Fruit fly (Drosophila melanogaster) whole organism, embryonic: ENCODE measurements around the gene CG11791.

Experiments
- Atf6 ChIP-seq: fragments of 200-800 bp; sonication (Bioruptor generic); IDR thresholded peaks from 2 replicates; pipeline ENCODE4 v1.3.6; 2022; ENCODE audit warnings: missing biosample characterization, missing genetic modification characterization
- Bgb ChIP-seq: fragments of 200-800 bp; sonication (Bioruptor generic); IDR thresholded peaks from 2 replicates; pipeline ENCODE4 v1.3.6; 2022; ENCODE audit warnings: missing biosample characterization, missing genetic modification characterization; ENCODE audit not compliant: partially characterized antibody
- Blimp-1 ChIP-seq: fragments of 200-800 bp; sonication (Bioruptor generic); optimal IDR thresholded peaks from 3 replicates; lab custom pipeline; 2018; ENCODE audit warnings: missing biosample characterization, missing genetic modification characterization, mild to moderate bottlenecking, moderate library complexity, missing genetic modification reagents
- CG10431 ChIP-seq: fragments of 200-800 bp; sonication (Bioruptor generic); optimal IDR thresholded peaks from 3 replicates; lab custom pipeline; 2018; ENCODE audit warnings: missing biosample characterization, mild to moderate bottlenecking, missing genetic modification characterization
- CG12769 ChIP-seq: fragments of 200-800 bp; sonication (Bioruptor generic); optimal IDR thresholded peaks from 2 replicates; lab custom pipeline; 2019; ENCODE audit warnings: missing biosample characterization, mild to moderate bottlenecking, missing genetic modification characterization, moderate library complexity
- CG12942 ChIP-seq: fragments of 200-800 bp; sonication (Bioruptor generic); optimal IDR thresholded peaks from 3 replicates; lab custom pipeline; 2016; ENCODE audit warnings: missing biosample characterization, missing genetic modification characterization
- CG13296 ChIP-seq: fragments of 200-800 bp; sonication (Bioruptor generic); optimal IDR thresholded peaks from 3 replicates; lab custom pipeline; 2018; ENCODE audit warnings: missing biosample characterization, mild to moderate bottlenecking, missing genetic modification characterization
- CG13775 ChIP-seq: fragments of 200-800 bp; sonication (Bioruptor generic); optimal IDR thresholded peaks from 3 replicates; lab custom pipeline; 2017; ENCODE audit warnings: missing biosample characterization, mild to moderate bottlenecking, missing genetic modification characterization
- CG14014 ChIP-seq: fragments of 200-800 bp; sonication (Bioruptor generic); IDR thresholded peaks from 2 replicates; pipeline ENCODE4 v1.3.6; 2022; ENCODE audit warnings: missing biosample characterization, missing genetic modification characterization
- CG14441 ChIP-seq: fragments of 200-800 bp; sonication (Bioruptor generic); IDR thresholded peaks from 2 replicates; pipeline ENCODE4 v1.3.6; 2022; ENCODE audit warnings: missing biosample characterization, missing genetic modification characterization
- CG1529 ChIP-seq: fragments of 200-800 bp; sonication (Bioruptor generic); optimal IDR thresholded peaks from 3 replicates; lab custom pipeline; 2018; ENCODE audit warnings: missing biosample characterization, missing genetic modification characterization
- CG15601 ChIP-seq: fragments of 200-800 bp; sonication (Bioruptor generic); optimal IDR thresholded peaks from 3 replicates; lab custom pipeline; 2019; ENCODE audit warnings: missing biosample characterization, mild to moderate bottlenecking, missing genetic modification characterization, moderate library complexity
- CG1603 ChIP-seq: fragments of 200-800 bp; sonication (Bioruptor generic); optimal IDR thresholded peaks from 2 replicates; lab custom pipeline; 2019; ENCODE audit warnings: missing biosample characterization, mild to moderate bottlenecking, missing genetic modification characterization, moderate library complexity
- CG17612 ChIP-seq: fragments of 200-800 bp; sonication (Bioruptor generic); IDR thresholded peaks from 2 replicates; pipeline ENCODE4 v1.3.6; 2022; ENCODE audit warnings: missing biosample characterization, missing genetic modification characterization
- CG18599 ChIP-seq: fragments of 200-800 bp; sonication (Bioruptor generic); optimal IDR thresholded peaks from 3 replicates; lab custom pipeline; 2017; ENCODE audit warnings: missing biosample characterization, missing genetic modification characterization, mild to moderate bottlenecking, moderate library complexity, missing genetic modification reagents
- CG30403 ChIP-seq: fragments of 200-800 bp; sonication (Bioruptor generic); optimal IDR thresholded peaks from 3 replicates; lab custom pipeline; 2016; ENCODE audit warnings: missing biosample characterization, missing genetic modification characterization
- CG3163 ChIP-seq: fragments of 200-800 bp; sonication (Bioruptor generic); optimal IDR thresholded peaks from 3 replicates; lab custom pipeline; 2016; ENCODE audit warnings: missing biosample characterization, missing genetic modification characterization
- CG32532 ChIP-seq: fragments of 200-800 bp; sonication (Bioruptor generic); IDR thresholded peaks from 2 replicates; pipeline ENCODE4 v1.3.6; 2022; ENCODE audit warnings: missing biosample characterization, missing genetic modification characterization
- CG3995 ChIP-seq: fragments of 200-800 bp; sonication (Bioruptor generic); optimal IDR thresholded peaks from 3 replicates; lab custom pipeline; 2016; ENCODE audit warnings: missing biosample characterization, missing genetic modification characterization
- CG8359 ChIP-seq: fragments of 200-800 bp; sonication (Bioruptor generic); optimal IDR thresholded peaks from 2 replicates; lab custom pipeline; 2017; ENCODE audit warnings: missing biosample characterization, mild to moderate bottlenecking, missing genetic modification characterization, borderline replicate concordance
- CG8924 ChIP-seq: fragments of 200-800 bp; optimal IDR thresholded peaks from 3 replicates; lab custom pipeline; 2019; ENCODE audit warnings: missing biosample characterization, mild to moderate bottlenecking, missing genetic modification characterization, moderate library complexity
- CG9215 ChIP-seq: fragments of 200-800 bp; sonication (Bioruptor generic); IDR thresholded peaks from 2 replicates; pipeline ENCODE4 v1.3.6; 2022; ENCODE audit warnings: missing biosample characterization, missing genetic modification characterization
- Dbx ChIP-seq: fragments of 200-800 bp; sonication (Bioruptor generic); IDR thresholded peaks from 3 replicates; pipeline ENCODE4 v1.3.6; 2022; ENCODE audit warnings: missing biosample characterization, missing genetic modification characterization
- Dll ChIP-seq: fragments of 200-800 bp; sonication (Bioruptor generic); IDR thresholded peaks from 4 replicates; pipeline ENCODE4 v1.3.6; 2022; ENCODE audit warnings: missing biosample characterization, missing genetic modification characterization; ENCODE audit not compliant: partially characterized antibody
- Elba2 ChIP-seq: fragments of 200-800 bp; sonication (Bioruptor generic); optimal IDR thresholded peaks from 3 replicates; lab custom pipeline; 2016; ENCODE audit warnings: missing biosample characterization, missing genetic modification characterization
- Fer3 ChIP-seq: fragments of 200-800 bp; sonication (Bioruptor generic); optimal IDR thresholded peaks from 2 replicates; lab custom pipeline; 2018; ENCODE audit warnings: missing biosample characterization, mild to moderate bottlenecking, missing genetic modification characterization, moderate library complexity
- Hmr ChIP-seq: fragments of 200-800 bp; sonication (Bioruptor generic); optimal IDR thresholded peaks from 3 replicates; lab custom pipeline; 2017; ENCODE audit warnings: mild to moderate bottlenecking, missing biosample characterization, missing genetic modification reagents, missing genetic modification characterization
- Hsf ChIP-seq: fragments of 200-800 bp; sonication (Bioruptor generic); optimal IDR thresholded peaks from 3 replicates; lab custom pipeline; 2016; ENCODE audit warnings: missing biosample characterization, missing genetic modification characterization
- Lpt ChIP-seq: fragments of >200 bp; optimal IDR thresholded peaks from 2 replicates; lab custom pipeline; 2018; ENCODE audit warnings: missing biosample characterization, missing genetic modification characterization
- Mes4 ChIP-seq: fragments of 200-800 bp; sonication (Bioruptor generic); optimal IDR thresholded peaks from 2 replicates; lab custom pipeline; 2016; ENCODE audit warnings: missing biosample characterization, missing genetic modification characterization
- Neu2 ChIP-seq: fragments of 200-800 bp; sonication (Bioruptor generic); optimal IDR thresholded peaks from 3 replicates; lab custom pipeline; 2016; ENCODE audit warnings: missing biosample characterization, missing genetic modification characterization, borderline replicate concordance
- chinmo ChIP-seq: fragments of 200-800 bp; sonication (Bioruptor generic); IDR thresholded peaks from 4 replicates; pipeline ENCODE4 v1.3.6; 2022; ENCODE audit warnings: missing biosample characterization, missing genetic modification characterization; ENCODE audit not compliant: partially characterized antibody
- croc ChIP-seq: fragments of 200-800 bp; sonication (Bioruptor generic); conservative IDR thresholded peaks from 3 replicates; pipeline ENCODE4 v1.3.6; 2022; ENCODE audit warnings: missing biosample characterization, missing genetic modification characterization
- crol ChIP-seq: fragments of 200-800 bp; sonication (Bioruptor generic); IDR thresholded peaks from 2 replicates; pipeline ENCODE4 v1.3.6; 2022; ENCODE audit warnings: missing biosample characterization, missing genetic modification characterization
- cwo ChIP-seq: fragments of 200-800 bp; sonication (Bioruptor generic); optimal IDR thresholded peaks from 3 replicates; lab custom pipeline; 2017; ENCODE audit warnings: missing biosample characterization, missing genetic modification characterization, mild to moderate bottlenecking, moderate library complexity, missing genetic modification reagents
- dmrt11E ChIP-seq: fragments of 200-800 bp; sonication (Bioruptor generic); optimal IDR thresholded peaks from 3 replicates; lab custom pipeline; 2018; ENCODE audit warnings: missing biosample characterization, mild to moderate bottlenecking, missing genetic modification characterization, moderate library complexity
- fd96Cb ChIP-seq: fragments of 200-800 bp; sonication (Bioruptor generic); optimal IDR thresholded peaks from 2 replicates; lab custom pipeline; 2018; ENCODE audit warnings: missing biosample characterization, mild to moderate bottlenecking, missing genetic modification characterization, moderate library complexity
- fu2 ChIP-seq: fragments of 200-800 bp; sonication (Bioruptor generic); optimal IDR thresholded peaks from 2 replicates; lab custom pipeline; 2016; ENCODE audit warnings: missing biosample characterization, missing genetic modification characterization
- gfzf ChIP-seq: fragments of 200-800 bp; sonication (Bioruptor generic); optimal IDR thresholded peaks from 2 replicates; lab custom pipeline; 2016; ENCODE audit warnings: missing biosample characterization, mild to moderate bottlenecking, missing genetic modification characterization, moderate library complexity
- ham ChIP-seq: fragments of 200-800 bp; sonication (Bioruptor generic); IDR thresholded peaks from 2 replicates; pipeline ENCODE4 v1.3.6; 2022; ENCODE audit warnings: missing biosample characterization, missing genetic modification characterization
- hkb ChIP-seq, 2 experiments: fragments of 200-800 bp in 1 of 2; fragments of >200 bp in 1 of 2; sonication (Bioruptor generic) in 1 of 2; IDR thresholded peaks in 1 of 2; optimal IDR thresholded peaks in 1 of 2; 2 replicates each; pipeline versions ENCODE4 v1.3.6 to Lab custom; 2017 to 2022; ENCODE audit warnings: missing biosample characterization in 1 of 2, missing genetic modification characterization in 1 of 2
- hth ChIP-seq: fragments of >200 bp; optimal IDR thresholded peaks from 2 replicates; lab custom pipeline; 2017; ENCODE audit warnings: inconsistent platforms
- mam ChIP-seq: fragments of 200-800 bp; sonication (Bioruptor generic); optimal IDR thresholded peaks from 3 replicates; lab custom pipeline; 2016; ENCODE audit warnings: missing biosample characterization, missing genetic modification characterization
- mld ChIP-seq: fragments of 200-800 bp; sonication (Bioruptor generic); IDR thresholded peaks from 3 replicates; pipeline ENCODE4 v1.3.6; 2022; ENCODE audit warnings: missing biosample characterization, missing genetic modification characterization; ENCODE audit not compliant: partially characterized antibody
- nerfin-2 ChIP-seq: fragments of 200-800 bp; sonication (Bioruptor generic); IDR thresholded peaks from 2 replicates; pipeline ENCODE4 v1.3.6; 2022; ENCODE audit warnings: missing biosample characterization, missing genetic modification characterization; ENCODE audit not compliant: partially characterized antibody
- nom ChIP-seq: fragments of 200-800 bp; sonication (Bioruptor generic); optimal IDR thresholded peaks from 2 replicates; lab custom pipeline; 2017; ENCODE audit warnings: missing biosample characterization, missing genetic modification characterization, mild to moderate bottlenecking, moderate library complexity, missing genetic modification reagents
- prd ChIP-seq, 3 experiments: fragments of >200 bp in 2 of 3; fragments of 200-800 bp in 1 of 3; sonication (Bioruptor generic) in 1 of 3; optimal IDR thresholded peaks in 2 of 3; IDR thresholded peaks in 1 of 3; 2 replicates in 2 of 3; 3 replicates in 1 of 3; pipeline versions ENCODE4 v1.3.6 to Lab custom; 2017 to 2022; ENCODE audit warnings: missing biosample characterization in 1 of 3, missing genetic modification characterization in 1 of 3
- psq ChIP-seq: fragments of 200-800 bp; sonication (Bioruptor generic); optimal IDR thresholded peaks from 2 replicates; lab custom pipeline; 2017; ENCODE audit warnings: missing biosample characterization, missing genetic modification characterization
- vvl ChIP-seq: fragments of 200-800 bp; sonication (Bioruptor generic); IDR thresholded peaks from 2 replicates; pipeline ENCODE4 v1.3.6; 2022; ENCODE audit warnings: missing biosample characterization, missing genetic modification characterization
- zf30C ChIP-seq: fragments of 200-800 bp; sonication (Bioruptor generic); optimal IDR thresholded peaks from 3 replicates; lab custom pipeline; 2018; ENCODE audit warnings: missing biosample characterization, mild to moderate bottlenecking, missing genetic modification characterization

The CG11791 gene

DNA sequence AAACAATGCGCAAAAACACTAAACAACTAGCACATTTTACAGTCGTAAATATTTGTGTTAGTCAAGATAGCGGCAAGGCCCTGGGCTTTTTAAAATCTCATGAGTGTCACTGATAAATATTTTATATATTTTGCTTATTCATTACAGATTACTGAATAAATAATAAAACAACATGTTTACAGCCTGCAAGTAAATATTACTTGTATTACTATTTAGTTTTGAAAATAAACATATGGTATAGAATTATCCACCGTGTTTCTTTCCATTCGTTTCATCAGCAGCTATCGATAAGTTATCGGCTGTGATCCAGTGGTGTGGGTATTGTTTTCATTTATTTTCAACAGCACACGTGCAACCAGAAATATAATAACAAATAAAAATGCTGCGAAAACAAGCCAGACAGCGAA lies 25.1 kb downstream of the CG11791 start, which contains the start of the genes shams and CG11920 (continued):
- TF ChIP-seq nom (GFP tag; lab: Kevin White, UChicago) = no peak
- TF ChIP-seq Elba2 (GFP tag; lab: Kevin White, UChicago) = no peak
- TF ChIP-seq CG3995 (GFP tag; lab: Kevin White, UChicago) = peak; percentile 57
- peak; percentile 98 for TF ChIP-seq CG1603
- no peak for TF ChIP-seq CG18599 (GFP tag; lab: Kevin White, UChicago)
- TF ChIP-seq chinmo (GFP tag; lab: Robert Waterston, UW) = no peak
- TF ChIP-seq CG32532 (GFP tag; lab: Robert Waterston, UW) = no peak
- no peak for TF ChIP-seq CG13296
- no peak for TF ChIP-seq CG12942 (GFP tag; lab: Kevin White, UChicago)
- no peak for TF ChIP-seq ham
- peak; percentile 60 for TF ChIP-seq Bgb (GFP tag; lab: Robert Waterston, UW)
- TF ChIP-seq CG10431 = peak; percentile 24
- TF ChIP-seq hkb (optimal IDR thresholded peaks at IDR 0.05; lab: Kevin White, UChicago) = no peak
- no peak for TF ChIP-seq hkb (GFP tag; IDR thresholded peaks at IDR 0.05; lab: Robert Waterston, UW)
- no peak for TF ChIP-seq psq
- TF ChIP-seq dmrt11E (tag; lab: Kevin White, UChicago) = peak; percentile 3
- no peak for TF ChIP-seq zf30C
- TF ChIP-seq crol (GFP tag; lab: Robert Waterston, UW) = no peak
- TF ChIP-seq CG14441 = no peak
- no peak for TF ChIP-seq fd96Cb
- TF ChIP-seq croc (GFP tag; lab: Robert Waterston, UW) = no peak
- TF ChIP-seq fu2 (GFP tag; lab: Kevin White, UChicago) = no peak
- TF ChIP-seq CG9215 (GFP tag; lab: Robert Waterston, UW) = no peak
- no peak for TF ChIP-seq CG8359
- peak; percentile 42 for TF ChIP-seq CG15601 (tag; lab: Kevin White, UChicago)
- no peak for TF ChIP-seq mld (GFP tag; lab: Robert Waterston, UW)
- TF ChIP-seq Mes4 (GFP tag; lab: Kevin White, UChicago) = no peak
- TF ChIP-seq hth (lab: Kevin White, UChicago) = no peak
- no peak for TF ChIP-seq gfzf (GFP tag; lab: Kevin White, UChicago)
- TF ChIP-seq CG13775 (GFP tag; lab: Kevin White, UChicago) = peak; percentile 18
- TF ChIP-seq Hmr (GFP tag; lab: Kevin White, UChicago) = no peak
- TF ChIP-seq Neu2 (GFP tag; lab: Kevin White, UChicago) = no peak
- no peak for TF ChIP-seq Hsf (GFP tag; lab: Kevin White, UChicago)
- no peak for TF ChIP-seq CG3163 (GFP tag; lab: Kevin White, UChicago)
- TF ChIP-seq CG14014 (GFP tag; lab: Robert Waterston, UW) = no peak
- TF ChIP-seq prd (optimal IDR thresholded peaks at IDR 0.05; lab: Kevin White, UChicago) = no peak
- TF ChIP-seq prd (GFP tag; IDR thresholded peaks at IDR 0.05; lab: Robert Waterston, UW) = no peak
- TF ChIP-seq Fer3 (tag; lab: Kevin White, UChicago) = no peak
- TF ChIP-seq mam (GFP tag; lab: Kevin White, UChicago) = no peak
- peak; percentile 29 for TF ChIP-seq CG30403 (GFP tag; lab: Kevin White, UChicago)
- no peak for TF ChIP-seq Lpt
- peak; percentile 40 for TF ChIP-seq cwo (GFP tag; lab: Kevin White, UChicago)
- no peak for TF ChIP-seq vvl (GFP tag; lab: Robert Waterston, UW)
- TF ChIP-seq CG12769 = no peak
- peak; percentile 88 for TF ChIP-seq CG8924 (tag; lab: Kevin White, UChicago)
- peak; percentile 73; the same call in 3 of the 4 replicates for TF ChIP-seq Dll (GFP tag; lab: Robert Waterston, UW)
- no peak for TF ChIP-seq nerfin-2 (GFP tag; lab: Robert Waterston, UW)
- TF ChIP-seq Atf6 (GFP tag; lab: Robert Waterston, UW) = no peak
- TF ChIP-seq Blimp-1 (GFP tag; lab: Kevin White, UChicago) = no peak
- no peak for TF ChIP-seq CG17612 (GFP tag; lab: Robert Waterston, UW)
- TF ChIP-seq Dbx = no peak
- no peak for TF ChIP-seq CG1529 (GFP tag; lab: Kevin White, UChicago)
